Worm (Caenorhabditis elegans) whole organism, late embryonic: Measurements from ENCODE around the gene rme-1.

Experiments used
- ceh-14 ChIP-seq: sonication (generic microtip); optimal IDR thresholded peaks from 2 replicates; lab custom pipeline; 2016; ENCODE audit warnings: missing genotype, missing genetic modification characterization, missing compliant biosample characterization
- dmd-4 ChIP-seq: sonication (generic microtip); optimal IDR thresholded peaks from 2 replicates; lab custom pipeline; 2016; ENCODE audit warnings: borderline replicate concordance, missing genetic modification characterization, missing compliant biosample characterization

ce11 chrV:6229457-6229949, 20.8 kb downstream of the rme-1 start:
- TF ChIP-seq ceh-14 (tag; lab: Kevin White, UChicago) (no peak), dmd-4 (tag; lab: Kevin White, UChicago) (no peak)
